Worm (Caenorhabditis elegans) whole organism, L4/young adult: ENCODE data around the gene str-181.

Experiments
- W03F9.2 ChIP-seq: fragments of 150-350 bp; optimal IDR thresholded peaks from 2 replicates; lab custom pipeline; 2014; ENCODE audit warnings: missing biosample characterization, missing genetic modification characterization
- dao-5 ChIP-seq: sonication (generic microtip); optimal IDR thresholded peaks from 2 replicates; lab custom pipeline; 2016; ENCODE audit warnings: missing genotype, missing genetic modification characterization, moderate library complexity, missing compliant biosample characterization
- him-1 ChIP-seq: sonication (generic microtip); optimal IDR thresholded peaks from 2 replicates; lab custom pipeline; 2016; ENCODE audit warnings: missing genotype, missing genetic modification reagents, missing genetic modification characterization, missing compliant biosample characterization

str-181 gene

ce11 chrV:12706511-12706910, 12.0 kb downstream of the str-181 start:
- TF ChIP-seq W03F9.2 (tag; lab: Kevin White, UChicago) (no peak), dao-5 (tag; lab: Kevin White, UChicago) (no peak), him-1 (tag; lab: Kevin White, UChicago) (no peak)

- TF ChIP-seq W03F9.2 (tag; lab: Kevin White, UChicago) (no peak), dao-5 (tag; lab: Kevin White, UChicago) (no peak), him-1 (tag; lab: Kevin White, UChicago) (no peak)
These were observed 14.4 kb downstream of the str-181 start, which contains the start of gene R11D1.1 for ce11 chrV:12704077-12704476. TSS of gene R11D1.1 (plus strand) at chrV:12704377.

ce11 chrV:12701613-12702012, 16.9 kb downstream of the str-181 start:
- no peak for TF ChIP-seq W03F9.2 (tag; lab: Kevin White, UChicago)
- no peak for TF ChIP-seq him-1 (tag; lab: Kevin White, UChicago)
- TF ChIP-seq dao-5 (tag; lab: Kevin White, UChicago) = no peak

ce11 chrV:12697364-12697901, 21.1 kb downstream of the str-181 start, which contains the start of gene istr-1:
TSS of gene istr-1 (plus strand) at chrV:12697858.
- TF ChIP-seq dao-5 (tag; lab: Kevin White, UChicago) = no peak
- no peak for TF ChIP-seq him-1 (tag; lab: Kevin White, UChicago)
- TF ChIP-seq W03F9.2 (tag; lab: Kevin White, UChicago) = no peak

- TF ChIP-seq dao-5 (tag; lab: Kevin White, UChicago) = no peak
- TF ChIP-seq him-1 (tag; lab: Kevin White, UChicago) = no peak
- TF ChIP-seq W03F9.2 (tag; lab: Kevin White, UChicago) = peak; percentile 62
These were observed 21.7 kb downstream of the str-181 start for ce11 chrV:12696790-12697189.

- TF ChIP-seq him-1 (tag; lab: Kevin White, UChicago) = no peak
These were observed 22.6 kb downstream of the str-181 start, which contains the start of gene K10C8.4 for ce11 chrV:12695968-12696367. TSS of gene K10C8.4 (plus strand) at chrV:12696268.

- TF ChIP-seq him-1 (tag; lab: Kevin White, UChicago) = no peak
- no peak for TF ChIP-seq W03F9.2 (tag; lab: Kevin White, UChicago)
- TF ChIP-seq dao-5 (tag; lab: Kevin White, UChicago) = no peak
These were observed 23.4 kb downstream of the str-181 start, which contains the start of gene parn-1 for ce11 chrV:12695155-12695554. TSS of gene parn-1 (minus strand) at chrV:12695255.

- TF ChIP-seq him-1 (tag; lab: Kevin White, UChicago) = no peak
- TF ChIP-seq W03F9.2 (tag; lab: Kevin White, UChicago) = no peak
- no peak for TF ChIP-seq dao-5 (tag; lab: Kevin White, UChicago)
These were observed 35.3 kb downstream of the str-181 start for ce11 chrV:12683205-12683604.

- TF ChIP-seq dao-5 (tag; lab: Kevin White, UChicago) (no peak), W03F9.2 (tag; lab: Kevin White, UChicago) (no peak), him-1 (tag; lab: Kevin White, UChicago) (no peak)
These were observed 38.7 kb downstream of the str-181 start, which contains the start of gene frpr-15 for ce11 chrV:12679807-12680206. TSS of gene frpr-15 (plus strand) at chrV:12680107.

- no peak for TF ChIP-seq W03F9.2 (tag; lab: Kevin White, UChicago)
- TF ChIP-seq dao-5 (tag; lab: Kevin White, UChicago) = no peak
- no peak for TF ChIP-seq him-1 (tag; lab: Kevin White, UChicago)
These were observed 39.2 kb downstream of the str-181 start for ce11 chrV:12679292-12679691.

ce11 chrV:12676299-12676698, 42.2 kb downstream of the str-181 start:
- TF ChIP-seq dao-5 (tag; lab: Kevin White, UChicago) (no peak), W03F9.2 (tag; lab: Kevin White, UChicago) (no peak), him-1 (tag; lab: Kevin White, UChicago) (no peak)

ce11 chrV:12673745-12674144, 44.8 kb downstream of the str-181 start:
- TF ChIP-seq dao-5 (tag; lab: Kevin White, UChicago) = no peak
- TF ChIP-seq him-1 (tag; lab: Kevin White, UChicago) = no peak
- no peak for TF ChIP-seq W03F9.2 (tag; lab: Kevin White, UChicago)

ce11 chrV:12670607-12671006, 47.9 kb downstream of the str-181 start, which contains the start of gene srx-116:
TSS of gene srx-116 (plus strand) at chrV:12670907.
- no peak for TF ChIP-seq dao-5 (tag; lab: Kevin White, UChicago)
- TF ChIP-seq W03F9.2 (tag; lab: Kevin White, UChicago) = no peak
- no peak for TF ChIP-seq him-1 (tag; lab: Kevin White, UChicago)

- TF ChIP-seq him-1 (tag; lab: Kevin White, UChicago) (no peak), dao-5 (tag; lab: Kevin White, UChicago) (no peak), W03F9.2 (tag; lab: Kevin White, UChicago) (no peak)
These were observed 50.6 kb downstream of the str-181 start, which contains the start of gene W05B10.4 for ce11 chrV:12667926-12668325. TSS of gene W05B10.4 (plus strand) at chrV:12668226.
